Worm (Caenorhabditis elegans): ENCODE results near the gene C25E10.4.

DNA sequence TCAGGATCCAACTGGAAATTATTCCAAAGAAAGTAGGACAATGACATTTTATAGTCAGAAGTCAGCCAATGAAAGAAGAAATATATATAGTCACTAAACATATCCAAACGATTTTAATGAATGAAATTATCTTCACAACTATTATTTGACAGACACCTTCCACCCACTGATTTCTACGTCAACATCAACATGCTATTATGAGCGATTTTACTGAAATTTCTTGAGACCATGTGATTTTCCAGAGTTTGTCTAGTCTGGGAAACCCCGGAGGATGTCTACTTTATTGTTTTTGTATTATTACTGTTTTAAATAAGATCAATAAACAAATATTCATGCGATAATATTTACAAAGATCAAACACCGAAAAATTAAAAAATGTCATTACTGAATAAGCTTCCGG, 17.8 kb upstream of the C25E10.4 start, which contains the start of gene srt-18:
- no peak for TF ChIP-seq flt-1 (GFP tag; IDR thresholded peaks at IDR 0.05)
- no peak for TF ChIP-seq hmg-4 (GFP tag; optimal IDR thresholded peaks at IDR 0.05)
- TF ChIP-seq ceh-36 (tag; optimal IDR thresholded peaks at IDR 0.05) = no peak
- no peak for TF ChIP-seq ets-7 (tag; optimal IDR thresholded peaks at IDR 0.05)
- TF ChIP-seq ama-1 (optimal IDR thresholded peaks at IDR 0.05) = no peak
- TF ChIP-seq ceh-13 (GFP tag; optimal IDR thresholded peaks at IDR 0.05) = no peak
- no peak for TF ChIP-seq tbx-37 (GFP tag; conservative IDR thresholded peaks at IDR 0.05)
- no peak for TF ChIP-seq F13C5.2 (tag; optimal IDR thresholded peaks at IDR 0.05)
